Worm (Caenorhabditis elegans): Measurements from ENCODE around the gene C28H8.5.

The C28H8.5 gene

DNA sequence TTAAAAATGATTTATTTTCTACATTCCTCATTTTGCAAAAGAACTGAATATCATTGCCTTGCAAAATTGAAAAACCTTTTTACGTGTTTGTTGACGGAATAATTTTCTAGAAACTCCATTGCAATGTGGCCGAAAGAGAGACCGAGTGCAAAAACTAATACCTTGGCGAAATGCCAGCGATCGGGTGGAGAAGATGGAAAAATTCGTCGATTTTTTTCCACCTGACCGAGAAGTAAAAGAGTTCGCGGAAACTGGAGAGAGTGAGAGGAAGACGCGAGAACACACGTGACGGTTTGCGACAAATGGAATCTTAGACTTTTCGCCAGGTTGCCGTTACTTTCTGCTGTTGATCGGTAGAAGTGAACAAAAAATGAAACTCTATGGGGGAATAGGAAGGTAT is 42.4 kb upstream of the C28H8.5 start (continued):
- TF ChIP-seq R02D3.7 (tag; optimal IDR thresholded peaks at IDR 0.05) (no peak), ceh-82 (tag; optimal IDR thresholded peaks at IDR 0.05) (no peak), unc-39 (tag; optimal IDR thresholded peaks at IDR 0.05) (no peak), zag-1 (tag; optimal IDR thresholded peaks at IDR 0.05) (no peak), dmd-4 (tag; optimal IDR thresholded peaks at IDR 0.05) (no peak), sma-3 (GFP tag; optimal IDR thresholded peaks at IDR 0.05) (peak; percentile 39), elt-3 (tag; optimal IDR thresholded peaks at IDR 0.05) (no peak), sma-9 (GFP tag; optimal IDR thresholded peaks at IDR 0.05) (peak; percentile 73), sma-9 (tag; optimal IDR thresholded peaks at IDR 0.05) (no peak), fos-1 (tag; optimal IDR thresholded peaks at IDR 0.05) (peak; percentile 19), unc-55 (GFP tag; optimal IDR thresholded peaks at IDR 0.05) (no peak), Y55F3AM.14 (GFP tag; optimal IDR thresholded peaks at IDR 0.05) (no peak), ama-1 (optimal IDR thresholded peaks at IDR 0.05) (peak; percentile 58), lin-39 (tag; optimal IDR thresholded peaks at IDR 0.05) (no peak), unc-62 (GFP tag; optimal IDR thresholded peaks at IDR 0.05) (no peak), elt-1 (tag; optimal IDR thresholded peaks at IDR 0.05) (no peak), nhr-23 (tag; optimal IDR thresholded peaks at IDR 0.05) (no peak)

DNA sequence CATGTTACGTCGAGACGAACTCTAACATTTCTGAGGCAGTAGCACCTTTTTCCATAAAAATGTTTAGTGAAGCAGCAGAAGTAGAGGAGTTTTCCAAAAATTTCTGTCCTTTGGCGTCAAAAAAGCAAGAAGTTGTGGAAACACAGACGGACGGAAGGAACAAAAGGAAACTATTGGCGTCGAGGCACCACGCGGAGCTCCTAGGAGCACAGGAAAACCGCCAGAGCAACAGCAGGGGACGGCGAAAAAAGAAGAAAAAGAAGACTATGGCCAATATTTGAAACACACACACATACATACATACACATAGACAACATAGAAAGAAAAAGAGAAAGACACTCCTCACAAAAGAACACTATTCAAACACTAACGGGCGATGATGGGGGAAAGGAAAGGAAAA is 41.2 kb upstream of the C28H8.5 start:
- TF ChIP-seq dmd-4 (tag; optimal IDR thresholded peaks at IDR 0.05) (no peak), gmeb-1 (tag; optimal IDR thresholded peaks at IDR 0.05) (no peak), nhr-237 (tag; optimal IDR thresholded peaks at IDR 0.05) (no peak), fos-1 (tag; optimal IDR thresholded peaks at IDR 0.05) (no peak), nhr-12 (tag; optimal IDR thresholded peaks at IDR 0.05) (no peak), zag-1 (tag; optimal IDR thresholded peaks at IDR 0.05) (no peak), sma-9 (GFP tag; optimal IDR thresholded peaks at IDR 0.05) (no peak), sma-9 (tag; optimal IDR thresholded peaks at IDR 0.05) (no peak), ztf-11 (tag; optimal IDR thresholded peaks at IDR 0.05) (no peak), C34F6.9 (tag; optimal IDR thresholded peaks at IDR 0.05) (peak; percentile 37), egl-27 (tag; optimal IDR thresholded peaks at IDR 0.05) (no peak), unc-55 (GFP tag; optimal IDR thresholded peaks at IDR 0.05) (peak; percentile 47), skn-1 (tag; optimal IDR thresholded peaks at IDR 0.05) (no peak)

DNA sequence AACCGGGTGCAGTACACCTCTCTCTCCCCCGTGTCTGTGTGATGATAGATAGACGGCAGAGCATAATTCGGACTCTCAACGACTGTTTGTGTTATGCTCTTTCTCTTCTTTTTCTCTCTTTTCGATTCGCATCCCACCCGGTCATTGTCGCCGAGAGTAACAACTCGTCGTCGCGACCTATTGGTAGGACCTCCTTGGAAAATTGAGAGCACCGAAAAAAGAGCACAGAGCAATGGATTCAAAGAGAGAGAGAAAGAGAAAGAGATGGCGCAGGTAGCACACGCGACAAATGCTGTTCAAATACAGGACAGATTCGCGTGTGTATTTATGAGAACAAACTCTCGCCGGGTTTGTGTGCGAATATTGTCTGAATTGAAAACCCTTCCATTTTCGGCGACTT is 40.4 kb upstream of the C28H8.5 start:
- TF ChIP-seq lsy-2 (tag; optimal IDR thresholded peaks at IDR 0.05), result peak in 1 of 2 experiments; percentile 8
- TF ChIP-seq crh-2 (tag; optimal IDR thresholded peaks at IDR 0.05), result no peak
- TF ChIP-seq aly-2 (tag; optimal IDR thresholded peaks at IDR 0.05), result no peak
- peak in 1 of 2 experiments; percentile 18 for TF ChIP-seq mdl-1 (tag; optimal IDR thresholded peaks at IDR 0.05)
- TF ChIP-seq C34F6.9 (tag; optimal IDR thresholded peaks at IDR 0.05), result no peak
- TF ChIP-seq peb-1 (tag; optimal IDR thresholded peaks at IDR 0.05), result no peak
- TF ChIP-seq nhr-129 (tag; optimal IDR thresholded peaks at IDR 0.05), result peak; percentile 70
- TF ChIP-seq nhr-237 (tag; optimal IDR thresholded peaks at IDR 0.05), result no peak
- TF ChIP-seq nhr-10 (tag; optimal IDR thresholded peaks at IDR 0.05), result no peak
- TF ChIP-seq elt-1 (tag; optimal IDR thresholded peaks at IDR 0.05), result no peak
- peak; percentile 62 for TF ChIP-seq F13H6.1 (tag; optimal IDR thresholded peaks at IDR 0.05)
- no peak for TF ChIP-seq unc-55 (GFP tag; optimal IDR thresholded peaks at IDR 0.05)

DNA sequence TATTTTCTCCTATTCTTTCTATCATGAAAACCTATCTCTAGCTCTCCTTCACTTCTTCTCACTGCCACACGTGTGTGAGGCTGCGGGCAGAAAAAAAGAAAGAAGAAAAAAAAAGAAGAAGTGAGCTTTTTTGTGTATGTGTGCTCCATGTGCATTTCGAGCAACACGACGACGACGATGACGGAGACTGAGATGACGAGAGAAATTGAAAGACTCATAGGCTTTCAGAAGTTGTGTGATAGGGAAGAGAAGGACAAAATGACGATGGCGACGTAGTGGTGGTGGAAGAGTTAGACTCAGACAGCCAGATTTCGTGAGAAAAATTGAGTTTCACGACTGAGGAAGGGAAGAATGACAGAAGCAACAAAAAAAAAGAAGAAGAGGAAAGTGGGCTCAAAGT is 38.6 kb upstream of the C28H8.5 start:
- TF ChIP-seq Y55F3AM.14 (GFP tag; optimal IDR thresholded peaks at IDR 0.05) (peak; percentile 71), lin-13 (GFP tag; optimal IDR thresholded peaks at IDR 0.05) (peak; percentile 58), nhr-237 (tag; optimal IDR thresholded peaks at IDR 0.05) (no peak), nhr-6 (tag; optimal IDR thresholded peaks at IDR 0.05) (peak; percentile 41), nhr-11 (tag; optimal IDR thresholded peaks at IDR 0.05) (no peak), mdl-1 (tag; optimal IDR thresholded peaks at IDR 0.05) (peak; percentile 89 to 95), zag-1 (tag; optimal IDR thresholded peaks at IDR 0.05) (peak; percentile 94), egl-27 (tag; optimal IDR thresholded peaks at IDR 0.05) (peak; percentile 85), F13H6.1 (tag; optimal IDR thresholded peaks at IDR 0.05) (peak; percentile 76), lin-11 (tag; optimal IDR thresholded peaks at IDR 0.05) (peak; percentile 34), crh-2 (tag; optimal IDR thresholded peaks at IDR 0.05) (peak; percentile 82), ztf-4 (tag; optimal IDR thresholded peaks at IDR 0.05) (peak; percentile 61), sma-9 (GFP tag; optimal IDR thresholded peaks at IDR 0.05) (peak; percentile 72), sma-9 (tag; optimal IDR thresholded peaks at IDR 0.05) (no peak), nhr-129 (tag; optimal IDR thresholded peaks at IDR 0.05) (peak; percentile 91), C34F6.9 (tag; optimal IDR thresholded peaks at IDR 0.05) (peak; percentile 83), skn-1 (tag; optimal IDR thresholded peaks at IDR 0.05) (no peak), unc-55 (GFP tag; optimal IDR thresholded peaks at IDR 0.05) (peak; percentile 94), sem-4 (tag; optimal IDR thresholded peaks at IDR 0.05) (peak; percentile 28), elt-1 (tag; optimal IDR thresholded peaks at IDR 0.05) (no peak), lsy-2 (tag; optimal IDR thresholded peaks at IDR 0.05) (peak; percentile 2 to 77), fos-1 (tag; optimal IDR thresholded peaks at IDR 0.05) (no peak)
